Worm (Caenorhabditis elegans) whole organism, L1 larva: Measurements from ENCODE around the gene ucr-2.1.

Source experiments
- C34B4.2 ChIP-seq: sonication (generic microtip); optimal IDR thresholded peaks from 2 replicates; lab custom pipeline; 2017; ENCODE audit warnings: mild to moderate bottlenecking, missing genetic modification characterization, missing compliant biosample characterization
- Y116A8C.19 ChIP-seq: sonication (generic microtip); optimal IDR thresholded peaks from 2 replicates; lab custom pipeline; 2016; ENCODE audit warnings: missing compliant biosample characterization, missing genetic modification characterization, borderline replicate concordance
- alr-1 ChIP-seq: fragments of 200-800 bp; sonication (Bioruptor generic); optimal IDR thresholded peaks from 2 replicates; lab custom pipeline; 2018; ENCODE audit warnings: borderline replicate concordance, mild to moderate bottlenecking, missing genetic modification characterization, missing compliant biosample characterization
- ama-1 ChIP-seq: fragments of 150-350 bp; optimal IDR thresholded peaks from 2 replicates; lab custom pipeline; 2014
- blmp-1 ChIP-seq: fragments of 150-350 bp; optimal IDR thresholded peaks from 2 replicates; lab custom pipeline; 2014; ENCODE audit warnings: missing biosample characterization, missing genetic modification characterization
- ceh-90 ChIP-seq: sonication (generic microtip); optimal IDR thresholded peaks from 2 replicates; lab custom pipeline; 2016; ENCODE audit warnings: missing genetic modification characterization, missing compliant biosample characterization
- ces-1 ChIP-seq: fragments of 150-350 bp; optimal IDR thresholded peaks from 2 replicates; lab custom pipeline; 2014; ENCODE audit warnings: missing biosample characterization, missing genetic modification reagents, missing genetic modification characterization
- dsc-1 ChIP-seq: sonication (generic microtip); optimal IDR thresholded peaks from 2 replicates; lab custom pipeline; 2016; ENCODE audit warnings: mild to moderate bottlenecking, missing genetic modification characterization, missing compliant biosample characterization
- egl-13 ChIP-seq: sonication (generic microtip); optimal IDR thresholded peaks from 2 replicates; lab custom pipeline; 2016; ENCODE audit warnings: missing genotype, missing genetic modification reagents, missing genetic modification characterization, missing compliant biosample characterization
- egl-27 ChIP-seq, 2 experiments: fragments of 150-350 bp in 1 of 2; sonication (generic microtip); optimal IDR thresholded peaks; 3 replicates each; lab custom pipeline; 2017 to 2018; ENCODE audit warnings: missing biosample characterization in 2 of 2, missing genetic modification characterization in 2 of 2, missing genetic modification reagents in 2 of 2
- elt-3 ChIP-seq, 6 experiments: fragments of 150-350 bp in 1 of 6; sonication (generic microtip); optimal IDR thresholded peaks; 2 replicates each; lab custom pipeline; 2017 to 2018; ENCODE audit warnings: missing biosample characterization in 6 of 6, missing genetic modification characterization in 6 of 6, inconsistent platforms in 1 of 6
- fkh-8 ChIP-seq: sonication (generic microtip); optimal IDR thresholded peaks from 2 replicates; lab custom pipeline; 2016; ENCODE audit warnings: mild to moderate bottlenecking, missing genetic modification characterization, missing compliant biosample characterization
- isw-1 ChIP-seq: fragments of 200-800 bp; sonication (Bioruptor generic); IDR thresholded peaks from 2 replicates; pipeline ENCODE4 v1.3.6; 2022; ENCODE audit warnings: missing genetic modification characterization, missing compliant biosample characterization
- lin-14 ChIP-seq: fragments of 200-800 bp; sonication (Bioruptor generic); optimal IDR thresholded peaks from 2 replicates; lab custom pipeline; 2018; ENCODE audit warnings: mild to moderate bottlenecking, missing genetic modification characterization, moderate library complexity, missing compliant biosample characterization
- lin-15B ChIP-seq: fragments of 150-350 bp; sonication (generic microtip); optimal IDR thresholded peaks from 3 replicates; lab custom pipeline; 2014; ENCODE audit warnings: missing biosample characterization, missing genetic modification characterization
- lin-35 ChIP-seq, 2 experiments: fragments of 150-350 bp; optimal IDR thresholded peaks; 2 replicates each; lab custom pipeline; 2014; ENCODE audit warnings: missing biosample characterization in 2 of 2, missing genetic modification characterization in 2 of 2, missing genetic modification reagents in 2 of 2
- mab-9 ChIP-seq: fragments of 200-800 bp; sonication (Bioruptor generic); IDR thresholded peaks from 2 replicates; pipeline ENCODE4 v1.3.6; 2022; ENCODE audit warnings: missing genetic modification reagents, missing genetic modification characterization, missing compliant biosample characterization
- mdl-1 ChIP-seq, 2 experiments: fragments of 150-350 bp; optimal IDR thresholded peaks; 2 replicates each; lab custom pipeline; 2014 to 2017; ENCODE audit warnings: missing biosample characterization in 2 of 2, missing genetic modification characterization in 2 of 2, inconsistent platforms in 1 of 2
- nhr-19 ChIP-seq: fragments of 200-800 bp; sonication (Bioruptor generic); conservative IDR thresholded peaks from 2 replicates; pipeline ENCODE4 v1.3.6; 2022; ENCODE audit warnings: missing genetic modification characterization, missing compliant biosample characterization
- nhr-20 ChIP-seq: sonication (generic microtip); optimal IDR thresholded peaks from 2 replicates; lab custom pipeline; 2016; ENCODE audit warnings: mild to moderate bottlenecking, missing genetic modification characterization, missing compliant biosample characterization
- nhr-237 ChIP-seq: fragments of 150-350 bp; optimal IDR thresholded peaks from 2 replicates; lab custom pipeline; 2014; ENCODE audit warnings: missing biosample characterization, missing genetic modification characterization
- nhr-28 ChIP-seq: fragments of 150-350 bp; optimal IDR thresholded peaks from 2 replicates; lab custom pipeline; 2014; ENCODE audit warnings: missing biosample characterization, missing genetic modification characterization
- nhr-71 ChIP-seq: sonication (generic microtip); optimal IDR thresholded peaks from 2 replicates; lab custom pipeline; 2016; ENCODE audit warnings: mild to moderate bottlenecking, missing genetic modification characterization, moderate library complexity, missing compliant biosample characterization
- nhr-76 ChIP-seq: sonication (generic microtip); optimal IDR thresholded peaks from 2 replicates; lab custom pipeline; 2017; ENCODE audit warnings: missing biosample characterization, missing genetic modification characterization
- nhr-77 ChIP-seq: fragments of 150-350 bp; optimal IDR thresholded peaks from 2 replicates; lab custom pipeline; 2014; ENCODE audit warnings: missing biosample characterization, missing genetic modification characterization
- nhr-84 ChIP-seq: sonication (generic microtip); optimal IDR thresholded peaks from 2 replicates; lab custom pipeline; 2017; ENCODE audit warnings: missing biosample characterization, missing genetic modification characterization
- nhr-85 ChIP-seq: sonication (generic microtip); peaks from one replicate; lab custom pipeline; 2016; ENCODE audit warnings: missing genetic modification characterization, inconsistent platforms, missing compliant biosample characterization
- pax-3 ChIP-seq: fragments of 200-800 bp; sonication (Bioruptor generic); optimal IDR thresholded peaks from 2 replicates; lab custom pipeline; 2018; ENCODE audit warnings: mild to moderate bottlenecking, missing genetic modification characterization, moderate library complexity, missing compliant biosample characterization
- tbx-2 ChIP-seq: sonication (generic microtip); optimal IDR thresholded peaks from 2 replicates; lab custom pipeline; 2016; ENCODE audit warnings: missing genetic modification characterization, missing compliant biosample characterization
- unc-130 ChIP-seq: fragments of 150-350 bp; optimal IDR thresholded peaks from 2 replicates; lab custom pipeline; 2017; ENCODE audit warnings: missing biosample characterization, missing genetic modification characterization, inconsistent platforms
- xbp-1 ChIP-seq: sonication (generic microtip); optimal IDR thresholded peaks from 2 replicates; lab custom pipeline; 2016; ENCODE audit warnings: missing genetic modification characterization, missing compliant biosample characterization
- zip-4 ChIP-seq: fragments of 200-800 bp; sonication (Bioruptor generic); optimal IDR thresholded peaks from 2 replicates; lab custom pipeline; 2018; ENCODE audit warnings: mild to moderate bottlenecking, missing genetic modification characterization, moderate library complexity, missing compliant biosample characterization

The ucr-2.1 gene

DNA sequence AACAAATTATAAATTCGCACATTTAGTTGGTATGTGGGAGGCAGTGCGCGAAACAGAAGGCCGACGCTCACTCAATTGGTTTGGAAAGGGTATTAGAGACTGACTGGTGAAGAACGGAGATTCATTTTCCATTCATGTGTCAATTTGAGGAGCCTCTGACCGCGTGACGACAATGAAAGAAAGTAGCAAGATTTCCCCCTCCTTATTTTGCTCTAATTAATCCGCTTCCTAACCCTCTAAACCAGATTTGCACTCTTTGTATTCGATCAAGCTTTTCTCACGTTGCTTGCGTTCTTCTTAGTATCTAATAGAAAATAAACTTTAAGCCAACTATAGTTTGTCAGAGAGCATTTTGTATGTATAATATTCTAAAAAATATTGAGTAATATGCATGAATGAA, 17.9 kb downstream of the ucr-2.1 start:
- no peak for TF ChIP-seq nhr-237
- TF ChIP-seq egl-27 (tag; optimal IDR thresholded peaks at IDR 0.05; lab: Kevin White, UChicago): no peak
- peak; percentile 75 for TF ChIP-seq dsc-1 (tag; lab: Kevin White, UChicago)

DNA sequence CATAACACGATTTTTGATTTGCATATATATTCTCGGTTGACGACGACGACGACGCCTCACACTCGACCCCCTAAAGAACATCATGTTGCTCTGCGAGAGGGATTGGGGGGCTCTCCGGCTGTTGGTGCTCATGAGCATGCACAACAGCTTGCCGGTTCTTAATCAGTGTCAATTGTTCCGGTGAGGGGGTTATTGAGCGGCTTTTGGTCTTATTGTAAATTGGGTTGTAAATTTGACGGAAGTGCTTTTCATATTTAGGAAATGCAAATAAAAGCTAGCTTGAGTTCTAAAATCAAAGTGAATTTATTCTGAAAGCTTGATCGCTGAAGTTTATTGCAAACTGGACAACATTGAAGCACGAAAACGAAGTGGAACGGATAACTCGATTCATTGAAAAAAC, 19.7 kb downstream of the ucr-2.1 start:
- TF ChIP-seq ces-1: no peak
- no peak for TF ChIP-seq unc-130 (tag; lab: Kevin White, UChicago)
- peak; percentile 4 for TF ChIP-seq dsc-1 (tag; lab: Kevin White, UChicago)
- no peak for TF ChIP-seq nhr-71
- no peak for TF ChIP-seq lin-14 (GFP tag; lab: Kevin White, UChicago)

DNA sequence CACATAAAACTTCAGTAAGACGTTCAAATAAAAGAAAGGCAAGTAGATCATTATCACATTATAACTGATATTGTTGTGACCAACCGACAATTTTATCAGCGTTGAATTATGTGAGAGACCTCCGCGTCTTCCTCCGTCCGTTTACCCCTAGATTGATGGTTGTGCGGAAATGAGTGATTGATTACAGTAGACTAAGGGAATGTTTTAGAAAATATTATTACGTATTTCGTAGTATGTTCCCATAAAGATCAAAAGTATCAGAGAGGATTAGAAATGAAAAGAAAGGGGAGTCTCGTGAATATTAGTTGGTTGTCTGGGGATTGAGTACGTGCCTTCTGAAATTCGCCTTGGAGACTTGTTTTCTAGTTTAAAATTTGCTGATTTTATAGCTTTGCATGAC, 20.5 kb downstream of the ucr-2.1 start:
- no peak for TF ChIP-seq nhr-84 (tag; lab: Kevin White, UChicago)
- peak in 2 of 6 experiments; percentile 21 to 57 for TF ChIP-seq elt-3 (tag; optimal IDR thresholded peaks at IDR 0.05; lab: Kevin White, UChicago)
- no peak for TF ChIP-seq ama-1 (lab: Kevin White, UChicago)
- no peak for TF ChIP-seq nhr-85 (tag; lab: Kevin White, UChicago)
- no peak for TF ChIP-seq ceh-90 (tag; lab: Kevin White, UChicago)
- no peak for TF ChIP-seq mab-9 (GFP tag; lab: Robert Waterston, UW)
- TF ChIP-seq xbp-1 (tag; lab: Kevin White, UChicago): no peak
- TF ChIP-seq nhr-28 (tag; lab: Kevin White, UChicago): no peak
- TF ChIP-seq lin-15B (tag; lab: Kevin White, UChicago): no peak
- no peak for TF ChIP-seq C34B4.2 (tag; lab: Kevin White, UChicago)
- peak; percentile 51 for TF ChIP-seq lin-14 (GFP tag; lab: Kevin White, UChicago)
- TF ChIP-seq blmp-1 (tag; lab: Kevin White, UChicago): peak; percentile 23
- TF ChIP-seq pax-3 (tag; lab: Kevin White, UChicago): no peak
- TF ChIP-seq nhr-71: peak; percentile 28
- peak; percentile 49 for TF ChIP-seq fkh-8 (tag; lab: Kevin White, UChicago)

DNA sequence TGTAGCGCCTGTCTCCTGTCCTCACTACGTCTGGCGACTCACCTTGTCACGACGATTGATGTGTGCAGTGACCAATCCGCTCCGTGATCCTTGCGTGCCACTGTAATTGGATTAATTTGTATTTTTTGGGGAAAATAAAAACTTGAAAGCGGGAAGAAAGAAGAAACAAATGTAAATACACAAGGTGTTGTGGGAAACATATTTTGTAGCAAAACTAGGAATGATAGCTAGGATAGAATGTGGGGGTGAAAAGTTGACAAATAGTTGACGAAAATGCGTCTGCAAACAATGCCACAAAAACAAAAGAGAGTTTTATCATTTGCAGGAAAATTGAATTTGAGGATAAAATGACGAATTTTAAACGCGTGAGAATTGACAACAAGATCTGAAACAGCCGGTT, 38.7 kb downstream of the ucr-2.1 start, which contains the start of gene B0198.3:
Gene B0198.3 (minus strand): TSS at position 101 of the 400 bp plus-strand sequence.
- TF ChIP-seq nhr-28 (tag; lab: Kevin White, UChicago): no peak
- TF ChIP-seq zip-4 (GFP tag; lab: Kevin White, UChicago): no peak
- TF ChIP-seq Y116A8C.19 (tag; lab: Kevin White, UChicago): no peak
- TF ChIP-seq mab-9 (GFP tag; lab: Robert Waterston, UW): no peak
- no peak for TF ChIP-seq lin-14 (GFP tag; lab: Kevin White, UChicago)
- TF ChIP-seq, all 84 proteins: peak for 0

DNA sequence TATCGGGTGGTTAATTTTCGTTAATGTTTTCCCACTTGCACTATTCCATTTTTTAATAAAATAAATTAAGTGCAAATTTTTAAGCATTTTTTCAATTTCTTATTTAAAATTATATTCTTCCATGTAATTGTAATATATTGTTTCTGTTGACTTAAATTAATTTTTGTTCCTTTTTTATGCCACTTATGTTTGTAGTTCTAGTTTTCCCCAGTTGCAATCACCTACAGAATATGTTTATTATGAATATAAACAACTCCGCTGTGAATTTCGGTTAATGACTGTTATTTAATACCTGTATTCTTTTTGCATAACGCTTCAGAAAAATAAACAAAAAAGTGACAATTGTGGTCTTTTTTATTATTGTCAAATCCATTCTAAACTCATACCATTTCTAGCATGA, 46.7 kb downstream of the ucr-2.1 start, which contains the start of gene lgc-23:
Gene lgc-23 (plus strand): TSS at position 301 of the 400 bp plus-strand sequence.
- no peak for TF ChIP-seq isw-1 (GFP tag; lab: Robert Waterston, UW)
- TF ChIP-seq tbx-2 (tag; lab: Kevin White, UChicago): no peak
- TF ChIP-seq fkh-8 (tag; lab: Kevin White, UChicago): no peak
- no peak for TF ChIP-seq lin-14 (GFP tag; lab: Kevin White, UChicago)
- no peak for TF ChIP-seq egl-13 (tag; lab: Kevin White, UChicago)
- no peak for TF ChIP-seq alr-1
- TF ChIP-seq mab-9 (GFP tag; lab: Robert Waterston, UW): no peak
- no peak for TF ChIP-seq lin-15B (tag; lab: Kevin White, UChicago)
- no peak for TF ChIP-seq nhr-77 (tag; lab: Kevin White, UChicago)
- no peak for TF ChIP-seq nhr-19
- no peak for TF ChIP-seq mdl-1 (tag; optimal IDR thresholded peaks at IDR 0.05; lab: Kevin White, UChicago)
- TF ChIP-seq nhr-76 (tag; lab: Kevin White, UChicago): no peak
- no peak for TF ChIP-seq lin-35 (GFP tag; optimal IDR thresholded peaks at IDR 0.05; lab: Kevin White, UChicago)
- TF ChIP-seq nhr-20 (tag; lab: Kevin White, UChicago): no peak
- TF ChIP-seq, all 84 proteins: peak for 0
